Worm (Caenorhabditis elegans) whole organism, young adult: ENCODE data around the gene C39F7.1.

Experiments used
- Y79H2A.3 ChIP-seq: fragments of 200-800 bp; sonication (Bioruptor generic); conservative IDR thresholded peaks from 2 replicates; pipeline ENCODE4 v1.3.6; 2022; ENCODE audit warnings: missing genetic modification reagents, missing genetic modification characterization, missing compliant biosample characterization
- hrde-1 ChIP-seq: sonication (generic microtip); optimal IDR thresholded peaks from 2 replicates; lab custom pipeline; 2016; ENCODE audit warnings: missing genetic modification characterization, mild to moderate bottlenecking, missing compliant biosample characterization, moderate library complexity, missing genotype, missing genetic modification reagents, borderline replicate concordance
- nfya-1 ChIP-seq: sonication (generic microtip); optimal IDR thresholded peaks from 2 replicates; lab custom pipeline; 2017; ENCODE audit warnings: antibody characterized with exemption, missing compliant biosample characterization, missing genetic modification characterization, borderline replicate concordance; ENCODE audit not compliant: insufficient read depth
- nhr-120 ChIP-seq: fragments of 200-800 bp; sonication (Bioruptor generic); IDR thresholded peaks from 2 replicates; pipeline ENCODE4 v1.3.6; 2022; ENCODE audit warnings: missing genetic modification characterization, missing compliant biosample characterization
- unc-62 ChIP-seq: fragments of 150-350 bp; optimal IDR thresholded peaks from 2 replicates; lab custom pipeline; 2014; ENCODE audit warnings: missing biosample characterization, missing genetic modification reagents, missing genetic modification characterization

ce11 chrV:1299232-1299631 lies 39.1 kb downstream of the C39F7.1 start, which contains the start of gene egl-2:
- TF ChIP-seq hrde-1 (tag; lab: Kevin White, UChicago) (no peak), nfya-1 (tag; lab: Kevin White, UChicago) (no peak), Y79H2A.3 (GFP tag; lab: Robert Waterston, UW) (no peak), unc-62 (GFP tag; lab: Kevin White, UChicago) (no peak), nhr-120 (GFP tag; lab: Robert Waterston, UW) (no peak)
